Worm (Caenorhabditis elegans): ENCODE data around the gene W01A11.7.

The W01A11.7 gene

DNA sequence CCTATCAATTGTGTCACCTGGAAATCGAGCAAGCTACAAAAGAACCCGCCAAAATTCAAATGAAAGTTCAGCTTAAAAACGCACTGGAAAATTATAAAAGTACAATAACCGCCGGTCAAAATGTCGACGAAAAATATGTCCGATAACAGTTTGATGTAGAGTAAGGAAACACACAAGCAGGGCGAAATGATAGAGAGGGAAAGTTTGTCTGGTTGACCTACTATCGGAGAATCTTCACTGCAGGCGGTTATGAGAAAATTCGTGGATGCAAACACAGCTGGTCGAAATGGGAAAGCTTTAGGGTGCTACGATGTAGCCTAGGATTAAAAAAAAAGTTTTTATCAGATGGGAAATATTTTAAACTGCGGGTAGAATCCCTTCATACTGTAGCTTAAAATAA, 9.8 kb downstream of the W01A11.7 start:
- TF ChIP-seq drap-1 (GFP tag; optimal IDR thresholded peaks at IDR 0.05), result no peak
- no peak for TF ChIP-seq nhr-237 (tag; optimal IDR thresholded peaks at IDR 0.05)
- TF ChIP-seq nhr-2 (tag; optimal IDR thresholded peaks at IDR 0.05), result no peak
- TF ChIP-seq nhr-12 (tag; optimal IDR thresholded peaks at IDR 0.05), result no peak
- TF ChIP-seq lin-13 (tag; optimal IDR thresholded peaks at IDR 0.05), result no peak
- TF ChIP-seq mab-5 (tag; optimal IDR thresholded peaks at IDR 0.05), result no peak
- no peak for TF ChIP-seq mep-1 (tag; optimal IDR thresholded peaks at IDR 0.05)
- TF ChIP-seq ceh-83 (GFP tag; optimal IDR thresholded peaks at IDR 0.05), result no peak
- TF ChIP-seq blmp-1 (tag; optimal IDR thresholded peaks at IDR 0.05), result no peak
- TF ChIP-seq flh-1 (GFP tag; optimal IDR thresholded peaks at IDR 0.05), result no peak
- no peak for TF ChIP-seq pha-4 (tag; optimal IDR thresholded peaks at IDR 0.05)
- no peak for TF ChIP-seq elt-3 (tag; optimal IDR thresholded peaks at IDR 0.05)
- no peak for TF ChIP-seq mls-2 (tag; optimal IDR thresholded peaks at IDR 0.05)
- TF ChIP-seq cnd-1 (tag; optimal IDR thresholded peaks at IDR 0.05), result no peak
- TF ChIP-seq elt-1 (tag; optimal IDR thresholded peaks at IDR 0.05; ENCODE audit: borderline replicate concordance, insufficient read depth), result no peak
- no peak for TF ChIP-seq tbx-8 (GFP tag; optimal IDR thresholded peaks at IDR 0.05)
- no peak for TF ChIP-seq zip-8 (tag; optimal IDR thresholded peaks at IDR 0.05)
- TF ChIP-seq hlh-1 (tag; optimal IDR thresholded peaks at IDR 0.05), result no peak

DNA sequence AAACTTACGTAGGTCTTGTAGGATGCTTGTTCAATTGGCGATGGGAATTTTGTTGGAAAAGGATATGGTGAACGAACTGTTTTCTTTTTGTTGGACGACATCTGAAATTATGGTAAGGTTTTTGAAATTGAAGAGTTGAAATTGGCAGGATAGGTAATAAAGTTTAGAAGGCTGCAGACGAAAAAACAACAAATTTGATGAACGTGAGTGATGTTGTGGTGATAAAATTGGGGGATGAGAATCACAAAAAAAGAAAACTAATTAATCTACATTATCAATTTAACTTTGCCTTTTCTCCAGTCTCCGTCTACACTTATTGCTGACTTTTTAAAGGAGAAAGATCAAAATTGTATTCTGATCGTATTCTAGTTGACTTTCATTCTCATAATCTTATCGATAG, 11.4 kb downstream of the W01A11.7 start, which contains the start of gene cpt-6:
Gene cpt-6 (minus strand): TSS at position 101 of the 400 bp plus-strand sequence.
- TF ChIP-seq blmp-1 (tag; optimal IDR thresholded peaks at IDR 0.05) (no peak), pha-4 (tag; optimal IDR thresholded peaks at IDR 0.05) (no peak), nhr-237 (tag; optimal IDR thresholded peaks at IDR 0.05) (no peak), sem-2 (GFP tag; optimal IDR thresholded peaks at IDR 0.05) (no peak), ztf-11 (tag; optimal IDR thresholded peaks at IDR 0.05) (no peak), bed-3 (GFP tag; optimal IDR thresholded peaks at IDR 0.05) (no peak)

ce11 chrV:6492497-6492896, 12.7 kb downstream of the W01A11.7 start:
- TF ChIP-seq nhr-237 (tag; optimal IDR thresholded peaks at IDR 0.05) (no peak), hlh-1 (tag; optimal IDR thresholded peaks at IDR 0.05) (no peak), blmp-1 (tag; optimal IDR thresholded peaks at IDR 0.05) (no peak), nhr-28 (tag; optimal IDR thresholded peaks at IDR 0.05) (no peak), ceh-83 (GFP tag; optimal IDR thresholded peaks at IDR 0.05) (no peak), flh-1 (GFP tag; optimal IDR thresholded peaks at IDR 0.05) (no peak), lin-32 (GFP tag; optimal IDR thresholded peaks at IDR 0.05) (no peak)

DNA sequence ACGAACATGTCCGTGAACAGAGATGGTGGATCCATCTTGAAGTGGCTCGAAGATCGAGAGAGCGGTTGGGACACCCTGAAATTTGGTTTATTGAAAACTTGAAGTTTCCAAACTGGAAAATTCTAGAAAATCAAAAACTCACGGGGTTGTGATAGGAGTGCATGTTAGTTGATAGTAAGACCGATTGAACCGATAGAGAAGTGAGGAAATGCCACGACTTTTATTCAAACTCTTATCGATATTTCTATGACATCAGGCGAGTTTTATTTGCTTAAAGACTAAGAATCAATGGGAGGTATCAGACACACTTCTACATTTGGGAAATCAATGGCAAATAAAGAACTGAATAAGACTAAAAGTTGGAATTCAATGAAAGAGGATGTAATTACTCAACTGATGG, 16.3 kb downstream of the W01A11.7 start, which contains the start of gene lec-10:
Gene lec-10 (minus strand): TSS at position 272 of the 400 bp plus-strand sequence.
- TF ChIP-seq drap-1 (GFP tag; optimal IDR thresholded peaks at IDR 0.05) (no peak), nhr-76 (tag; optimal IDR thresholded peaks at IDR 0.05) (no peak), ceh-43 (GFP tag; optimal IDR thresholded peaks at IDR 0.05) (no peak), flh-1 (GFP tag; optimal IDR thresholded peaks at IDR 0.05) (no peak), unc-120 (tag; optimal IDR thresholded peaks at IDR 0.05; ENCODE audit: poor library complexity, severe bottlenecking) (no peak), tbx-8 (GFP tag; optimal IDR thresholded peaks at IDR 0.05) (no peak), cnd-1 (tag; optimal IDR thresholded peaks at IDR 0.05) (no peak)

- TF ChIP-seq ceh-39 (tag; optimal IDR thresholded peaks at IDR 0.05) (no peak), mls-2 (tag; optimal IDR thresholded peaks at IDR 0.05) (no peak), sptf-1 (tag; optimal IDR thresholded peaks at IDR 0.05) (peak; percentile 0)
Observed at ce11 chrV:6487878-6488277, 17.3 kb downstream of the W01A11.7 start.

DNA sequence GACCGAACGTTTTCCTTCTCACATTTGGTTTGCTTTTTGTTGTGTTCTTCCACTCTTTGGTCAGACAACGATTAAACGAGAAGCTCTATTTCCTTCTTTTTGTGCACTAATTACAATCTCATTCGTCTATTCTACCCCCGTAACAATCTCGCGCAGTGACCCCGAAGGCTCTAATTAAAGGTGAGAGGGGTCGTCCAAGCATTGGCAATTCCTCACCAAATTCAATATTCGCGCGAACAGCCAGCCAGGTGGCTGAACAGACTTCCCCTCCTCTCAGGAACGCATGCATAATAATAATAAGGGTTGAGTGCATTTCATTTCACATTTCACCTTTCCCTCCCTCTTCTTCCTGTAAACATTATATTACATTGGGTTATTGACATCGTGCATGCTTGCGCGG, 20.1 kb downstream of the W01A11.7 start:
- peak; percentile 47 for TF ChIP-seq nhr-2 (tag; optimal IDR thresholded peaks at IDR 0.05)
- TF ChIP-seq nhr-237 (tag; optimal IDR thresholded peaks at IDR 0.05), result no peak
- TF ChIP-seq mep-1 (tag; optimal IDR thresholded peaks at IDR 0.05), result no peak
- TF ChIP-seq mls-2 (tag; optimal IDR thresholded peaks at IDR 0.05), result peak; percentile 71
- no peak for TF ChIP-seq unc-39 (tag; optimal IDR thresholded peaks at IDR 0.05)
- peak; percentile 23 for TF ChIP-seq sem-2 (GFP tag; optimal IDR thresholded peaks at IDR 0.05)
- TF ChIP-seq ceh-83 (GFP tag; optimal IDR thresholded peaks at IDR 0.05), result peak; percentile 20
- TF ChIP-seq unc-62 (GFP tag; optimal IDR thresholded peaks at IDR 0.05), result no peak
- TF ChIP-seq pha-4 (tag; optimal IDR thresholded peaks at IDR 0.05), result peak; percentile 10
- TF ChIP-seq ceh-43 (GFP tag; optimal IDR thresholded peaks at IDR 0.05), result peak; percentile 68
- TF ChIP-seq lin-32 (GFP tag; optimal IDR thresholded peaks at IDR 0.05), result peak; percentile 22
- peak; percentile 74 for TF ChIP-seq sptf-1 (tag; optimal IDR thresholded peaks at IDR 0.05)
